Worm (Caenorhabditis elegans): Measurements from ENCODE around the gene F20H11.4.

DNA sequence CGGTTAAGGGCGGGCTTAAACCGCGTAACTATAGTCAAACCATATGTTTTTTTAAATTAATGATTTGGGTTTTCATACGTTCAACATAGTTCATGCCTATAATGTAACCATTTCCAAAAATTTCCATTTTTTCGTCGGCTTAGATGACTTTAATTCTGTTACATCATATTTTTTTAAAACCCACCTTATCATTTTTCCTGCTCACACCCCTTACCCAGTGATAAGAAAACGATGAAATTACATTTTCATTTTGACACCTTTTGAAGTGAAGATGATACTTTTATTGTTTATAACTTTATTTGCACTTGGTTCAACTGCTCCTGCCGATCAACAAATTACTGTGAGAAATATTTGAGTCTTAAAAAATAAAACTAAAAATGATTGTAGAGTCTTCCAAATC, 3.9 kb downstream of the F20H11.4 start, which contains the start of gene ctsa-4.2:
- TF ChIP-seq unc-62 (GFP tag; optimal IDR thresholded peaks at IDR 0.05) (no peak), pha-4 (tag; optimal IDR thresholded peaks at IDR 0.05) (no peak), ama-1 (optimal IDR thresholded peaks at IDR 0.05) (no peak), ama-1 (GFP tag; optimal IDR thresholded peaks at IDR 0.05) (no peak), bed-2 (GFP tag; IDR thresholded peaks at IDR 0.05) (no peak), Y95B8A.8 (GFP tag; IDR thresholded peaks at IDR 0.05) (no peak), nhr-90 (tag; optimal IDR thresholded peaks at IDR 0.05) (no peak), lag-1 (GFP tag; IDR thresholded peaks at IDR 0.05) (no peak), him-1 (tag; optimal IDR thresholded peaks at IDR 0.05) (no peak), hlh-26 (GFP tag; conservative IDR thresholded peaks at IDR 0.05) (no peak), lin-40 (tag; optimal IDR thresholded peaks at IDR 0.05) (no peak), repo-1 (tag; optimal IDR thresholded peaks at IDR 0.05) (no peak), ceh-100 (GFP tag; IDR thresholded peaks at IDR 0.05) (no peak)
